Fruit fly (Drosophila melanogaster) whole organism, embryonic: Measurements from ENCODE around the gene CSN6.

Experiments
- Aef1 ChIP-seq: fragments of 200-800 bp; sonication (Bioruptor generic); IDR thresholded peaks from 3 replicates; pipeline ENCODE4 v1.3.6; 2022; ENCODE audit warnings: missing biosample characterization, missing genetic modification characterization
- Asciz ChIP-seq: fragments of 200-800 bp; sonication (Bioruptor generic); optimal IDR thresholded peaks from 2 replicates; lab custom pipeline; 2017; ENCODE audit warnings: missing biosample characterization, mild to moderate bottlenecking, missing genetic modification characterization, missing genetic modification reagents
- CG10147 ChIP-seq: fragments of 200-800 bp; sonication (Bioruptor generic); optimal IDR thresholded peaks from 2 replicates; lab custom pipeline; 2019; ENCODE audit warnings: missing biosample characterization, mild to moderate bottlenecking, missing genetic modification characterization, moderate library complexity
- CG11093 ChIP-seq: fragments of 200-800 bp; sonication (Bioruptor generic); IDR thresholded peaks from 3 replicates; pipeline ENCODE4 v1.3.6; 2022; ENCODE audit warnings: missing biosample characterization, missing genetic modification characterization
- CG12071 ChIP-seq: fragments of 200-800 bp; sonication (Bioruptor generic); optimal IDR thresholded peaks from 3 replicates; lab custom pipeline; 2018; ENCODE audit warnings: missing biosample characterization, mild to moderate bottlenecking, missing genetic modification characterization
- CG13296 ChIP-seq: fragments of 200-800 bp; sonication (Bioruptor generic); optimal IDR thresholded peaks from 3 replicates; lab custom pipeline; 2018; ENCODE audit warnings: missing biosample characterization, mild to moderate bottlenecking, missing genetic modification characterization
- CG15479 ChIP-seq: fragments of 200-800 bp; sonication (Bioruptor generic); optimal IDR thresholded peaks from 3 replicates; lab custom pipeline; 2019; ENCODE audit warnings: missing biosample characterization, mild to moderate bottlenecking, missing genetic modification characterization, moderate library complexity
- CG15514 ChIP-seq: fragments of 200-800 bp; sonication (Bioruptor generic); optimal IDR thresholded peaks from 3 replicates; lab custom pipeline; 2017; ENCODE audit warnings: missing biosample characterization, missing genetic modification characterization, mild to moderate bottlenecking, moderate library complexity, missing genetic modification reagents
- CG1647 ChIP-seq: fragments of 200-800 bp; sonication (Bioruptor generic); optimal IDR thresholded peaks from 3 replicates; lab custom pipeline; 2016; ENCODE audit warnings: missing biosample characterization, missing genetic modification characterization
- CG17802 ChIP-seq: fragments of 200-800 bp; sonication (Bioruptor generic); optimal IDR thresholded peaks from 2 replicates; lab custom pipeline; 2018; ENCODE audit warnings: missing biosample characterization, mild to moderate bottlenecking, missing genetic modification characterization, moderate library complexity
- CG2120 ChIP-seq: fragments of 200-800 bp; sonication (Bioruptor generic); optimal IDR thresholded peaks from 3 replicates; lab custom pipeline; 2016; ENCODE audit warnings: missing biosample characterization, missing genetic modification characterization
- CG32772 ChIP-seq: fragments of 200-800 bp; sonication (Bioruptor generic); IDR thresholded peaks from 2 replicates; pipeline ENCODE4 v1.3.6; 2022; ENCODE audit warnings: missing biosample characterization, missing genetic modification characterization
- CG33213 ChIP-seq: fragments of 200-800 bp; sonication (Bioruptor generic); optimal IDR thresholded peaks from 3 replicates; lab custom pipeline; 2016; ENCODE audit warnings: missing biosample characterization, missing genetic modification characterization
- CG34224 ChIP-seq: fragments of 200-800 bp; sonication (Bioruptor generic); IDR thresholded peaks from 3 replicates; pipeline ENCODE4 v1.3.6; 2022; ENCODE audit warnings: missing biosample characterization, missing genetic modification characterization; ENCODE audit not compliant: partially characterized antibody
- CG4617 ChIP-seq: fragments of 200-800 bp; sonication (Bioruptor generic); optimal IDR thresholded peaks from 3 replicates; lab custom pipeline; 2016; ENCODE audit warnings: missing biosample characterization, missing genetic modification characterization, borderline replicate concordance
- CG4730 ChIP-seq: fragments of 200-800 bp; sonication (Bioruptor generic); IDR thresholded peaks from 2 replicates; pipeline ENCODE4 v1.3.6; 2022; ENCODE audit warnings: missing biosample characterization, missing genetic modification characterization
- CG5180 ChIP-seq: fragments of 200-800 bp; sonication (Bioruptor generic); optimal IDR thresholded peaks from 3 replicates; lab custom pipeline; 2017; ENCODE audit warnings: missing biosample characterization, missing genetic modification characterization, mild to moderate bottlenecking, moderate library complexity, missing genetic modification reagents
- CG5953 ChIP-seq: fragments of 200-800 bp; sonication (Bioruptor generic); IDR thresholded peaks from 2 replicates; pipeline ENCODE4 v1.3.6; 2022; ENCODE audit warnings: missing biosample characterization, missing genetic modification characterization
- CG6272 ChIP-seq: fragments of 200-800 bp; sonication (Bioruptor generic); IDR thresholded peaks from 2 replicates; pipeline ENCODE4 v1.3.6; 2022; ENCODE audit warnings: missing biosample characterization, missing genetic modification characterization
- CG6654 ChIP-seq: fragments of 200-800 bp; sonication (Bioruptor generic); optimal IDR thresholded peaks from 2 replicates; lab custom pipeline; 2017; ENCODE audit warnings: missing biosample characterization, mild to moderate bottlenecking, missing genetic modification characterization
- CG6765 ChIP-seq: fragments of 200-800 bp; sonication (Bioruptor generic); optimal IDR thresholded peaks from 3 replicates; lab custom pipeline; 2017; ENCODE audit warnings: missing biosample characterization, mild to moderate bottlenecking, missing genetic modification characterization
- CG6854 ChIP-seq: fragments of 200-800 bp; sonication (Bioruptor generic); optimal IDR thresholded peaks from 3 replicates; lab custom pipeline; 2017; ENCODE audit warnings: missing biosample characterization, mild to moderate bottlenecking, missing genetic modification characterization
- CG7928 ChIP-seq: fragments of 200-800 bp; sonication (Bioruptor generic); optimal IDR thresholded peaks from 2 replicates; lab custom pipeline; 2017; ENCODE audit warnings: missing biosample characterization, mild to moderate bottlenecking, missing genetic modification characterization
- CG8281 ChIP-seq: fragments of 200-800 bp; sonication (Bioruptor generic); optimal IDR thresholded peaks from 2 replicates; lab custom pipeline; 2018; ENCODE audit warnings: missing biosample characterization, mild to moderate bottlenecking, missing genetic modification characterization, moderate library complexity
- CG9727 ChIP-seq: fragments of 200-800 bp; sonication (Bioruptor generic); optimal IDR thresholded peaks from 3 replicates; lab custom pipeline; 2017; ENCODE audit warnings: missing biosample characterization, mild to moderate bottlenecking, missing genetic modification characterization
- CkIIα-i1 ChIP-seq: fragments of 200-800 bp; sonication (Bioruptor generic); IDR thresholded peaks from 2 replicates; pipeline ENCODE4 v1.3.6; 2022; ENCODE audit warnings: missing biosample characterization, missing genetic modification characterization
- Dbx ChIP-seq: fragments of 200-800 bp; sonication (Bioruptor generic); IDR thresholded peaks from 3 replicates; pipeline ENCODE4 v1.3.6; 2022; ENCODE audit warnings: missing biosample characterization, missing genetic modification characterization
- Hey ChIP-seq: fragments of 200-800 bp; sonication (Bioruptor generic); optimal IDR thresholded peaks from 3 replicates; lab custom pipeline; 2018; ENCODE audit warnings: missing biosample characterization, mild to moderate bottlenecking, missing genetic modification characterization
- Mad ChIP-seq: fragments of 200-800 bp; sonication (Bioruptor generic); optimal IDR thresholded peaks from 2 replicates; lab custom pipeline; 2016; ENCODE audit warnings: missing biosample characterization, missing genetic modification characterization
- Sry-δ ChIP-seq: fragments of 200-800 bp; sonication (Bioruptor generic); optimal IDR thresholded peaks from 2 replicates; lab custom pipeline; 2016; ENCODE audit warnings: missing biosample characterization, missing genetic modification characterization
- Taf1 ChIP-seq: fragments of 200-800 bp; sonication (Bioruptor generic); IDR thresholded peaks from 2 replicates; pipeline ENCODE4 v1.3.6; 2022; ENCODE audit warnings: missing biosample characterization, missing genetic modification characterization
- ato ChIP-seq: fragments of 200-800 bp; sonication (Bioruptor generic); IDR thresholded peaks from 2 replicates; pipeline ENCODE4 v1.3.6; 2022; ENCODE audit warnings: missing biosample characterization, missing genetic modification characterization; ENCODE audit not compliant: partially characterized antibody
- bbx ChIP-seq: fragments of 200-800 bp; sonication (Bioruptor generic); IDR thresholded peaks from 2 replicates; pipeline ENCODE4 v1.3.6; 2022; ENCODE audit warnings: missing biosample characterization, missing genetic modification characterization; ENCODE audit not compliant: partially characterized antibody
- bsh ChIP-seq, 2 experiments: fragments of 200-800 bp; sonication (Bioruptor generic); optimal IDR thresholded peaks; 2 replicates each; lab custom pipeline; 2017 to 2018; ENCODE audit warnings: mild to moderate bottlenecking in 2 of 2, missing biosample characterization in 2 of 2, missing genetic modification characterization in 2 of 2, moderate library complexity in 1 of 2
- chinmo ChIP-seq: fragments of 200-800 bp; sonication (Bioruptor generic); IDR thresholded peaks from 4 replicates; pipeline ENCODE4 v1.3.6; 2022; ENCODE audit warnings: missing biosample characterization, missing genetic modification characterization; ENCODE audit not compliant: partially characterized antibody
- corto ChIP-seq: fragments of 200-800 bp; sonication (Bioruptor generic); optimal IDR thresholded peaks from 2 replicates; lab custom pipeline; 2016; ENCODE audit warnings: missing biosample characterization, mild to moderate bottlenecking, missing genetic modification characterization, moderate library complexity
- croc ChIP-seq: fragments of 200-800 bp; sonication (Bioruptor generic); conservative IDR thresholded peaks from 3 replicates; pipeline ENCODE4 v1.3.6; 2022; ENCODE audit warnings: missing biosample characterization, missing genetic modification characterization
- grau ChIP-seq: fragments of 200-800 bp; optimal IDR thresholded peaks from 3 replicates; lab custom pipeline; 2019; ENCODE audit warnings: missing biosample characterization, mild to moderate bottlenecking, missing genetic modification characterization, moderate library complexity
- inv ChIP-seq: fragments of 200-800 bp; sonication (Bioruptor generic); IDR thresholded peaks from 2 replicates; pipeline ENCODE4 v1.3.6; 2022; ENCODE audit warnings: missing biosample characterization, missing genetic modification characterization; ENCODE audit not compliant: partially characterized antibody
- lov ChIP-seq, 2 experiments: fragments of 200-800 bp in 1 of 2; fragments of >200 bp in 1 of 2; sonication (Bioruptor generic) in 1 of 2; IDR thresholded peaks in 1 of 2; optimal IDR thresholded peaks in 1 of 2; 2 replicates in 1 of 2; 3 replicates in 1 of 2; pipeline versions ENCODE4 v1.3.6 to Lab custom; 2017 to 2022; ENCODE audit warnings: missing biosample characterization in 1 of 2, missing genetic modification characterization in 1 of 2
- mirr ChIP-seq: fragments of 200-800 bp; sonication (Bioruptor generic); optimal IDR thresholded peaks from 3 replicates; lab custom pipeline; 2018; ENCODE audit warnings: missing biosample characterization, mild to moderate bottlenecking, missing genetic modification characterization
- otp ChIP-seq: fragments of 200-800 bp; sonication (Bioruptor generic); IDR thresholded peaks from 3 replicates; pipeline ENCODE4, ENCODE4 v1.3.6; 2022; ENCODE audit warnings: missing biosample characterization, missing genetic modification characterization
- pho ChIP-seq: fragments of 200-800 bp; sonication (Bioruptor generic); optimal IDR thresholded peaks from 2 replicates; lab custom pipeline; 2016; ENCODE audit warnings: missing biosample characterization, missing genetic modification characterization
- pum ChIP-seq: fragments of 200-800 bp; sonication (Bioruptor generic); optimal IDR thresholded peaks from 2 replicates; lab custom pipeline; 2016; ENCODE audit warnings: missing biosample characterization, missing genetic modification characterization
- row ChIP-seq: fragments of 200-800 bp; sonication (Bioruptor generic); IDR thresholded peaks from 3 replicates; pipeline ENCODE4 v1.3.6; 2022; ENCODE audit warnings: missing biosample characterization, missing genetic modification characterization
- slp2 ChIP-seq: fragments of 200-800 bp; sonication (Bioruptor generic); optimal IDR thresholded peaks from 2 replicates; lab custom pipeline; 2016; ENCODE audit warnings: missing biosample characterization, missing genetic modification characterization
- sna ChIP-seq: fragments of 200-800 bp; sonication (Bioruptor generic); IDR thresholded peaks from 2 replicates; pipeline ENCODE4 v1.3.6; 2022; ENCODE audit warnings: missing biosample characterization, missing genetic modification characterization; ENCODE audit not compliant: partially characterized antibody
- sr ChIP-seq: fragments of 200-800 bp; sonication (Bioruptor generic); IDR thresholded peaks from 3 replicates; pipeline ENCODE4 v1.3.6; 2022; ENCODE audit warnings: missing biosample characterization, missing genetic modification characterization
- trem ChIP-seq: fragments of 200-800 bp; optimal IDR thresholded peaks from 3 replicates; lab custom pipeline; 2019; ENCODE audit warnings: missing biosample characterization, mild to moderate bottlenecking, missing genetic modification characterization, moderate library complexity

The CSN6 gene

DNA sequence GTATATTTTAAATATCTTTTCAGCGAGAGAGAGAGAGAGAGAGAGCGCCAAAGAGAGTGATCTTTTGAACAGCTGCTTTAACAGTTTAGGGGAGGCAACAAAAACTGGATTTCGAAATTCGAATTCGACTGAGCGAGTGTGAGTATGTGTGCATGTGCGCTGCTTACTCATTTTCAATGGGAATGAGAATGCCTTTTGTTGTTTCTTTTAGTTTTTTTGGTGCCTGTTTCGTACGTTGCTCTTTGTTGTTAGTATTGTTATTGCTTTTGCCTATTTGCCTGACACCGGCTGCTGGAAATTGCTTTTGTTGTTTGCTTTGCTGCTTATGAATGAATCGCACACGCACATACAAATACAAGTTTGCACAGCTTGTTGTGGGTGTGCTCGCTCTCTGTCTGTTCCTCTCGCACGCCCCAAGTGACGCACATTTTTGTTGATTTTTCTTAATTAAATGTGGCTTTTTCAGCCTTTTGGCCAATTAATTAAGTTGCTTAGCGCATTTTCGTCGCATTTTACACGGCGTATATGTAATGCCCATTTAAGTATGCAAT lies 46.3 kb downstream of the CSN6 start (continued):
- TF ChIP-seq CG4730 (GFP tag; lab: Robert Waterston, UW), result no peak
- TF ChIP-seq CG15479 (GFP tag; lab: Kevin White, UChicago), result no peak
- peak; percentile 76 for TF ChIP-seq CG12071 (GFP tag; lab: Kevin White, UChicago)
- peak; percentile 18 for TF ChIP-seq slp2 (GFP tag; lab: Kevin White, UChicago)
- peak; percentile 59 for TF ChIP-seq CG2120
- TF ChIP-seq CG1647 (GFP tag; lab: Kevin White, UChicago), result no peak
- TF ChIP-seq CG13296, result peak; percentile 67
- no peak for TF ChIP-seq ato (GFP tag; lab: Robert Waterston, UW)
- TF ChIP-seq CG6654 (GFP tag; lab: Kevin White, UChicago), result no peak
- TF ChIP-seq pum (GFP tag; lab: Kevin White, UChicago), result no peak
- TF ChIP-seq croc (GFP tag; lab: Robert Waterston, UW), result no peak
- TF ChIP-seq trem, result no peak
- TF ChIP-seq CG11093, result no peak
- TF ChIP-seq CG15514 (GFP tag; lab: Kevin White, UChicago), result peak; percentile 60
- no peak for TF ChIP-seq CG7928
- peak; percentile 36 for TF ChIP-seq CG6854
- no peak for TF ChIP-seq CG6272 (GFP tag; lab: Robert Waterston, UW)
- no peak for TF ChIP-seq CG32772 (GFP tag; lab: Robert Waterston, UW)
- TF ChIP-seq Dbx, result 0 out of 3 replicates have a peak, but pooled peaks have one; percentile 21
- no peak for TF ChIP-seq row (GFP tag; lab: Robert Waterston, UW)
- peak; percentile 7 for TF ChIP-seq CG33213 (GFP tag; lab: Kevin White, UChicago)
- peak; percentile 37 for TF ChIP-seq grau (tag; lab: Kevin White, UChicago)
- TF ChIP-seq Taf1, result no peak
- TF ChIP-seq Asciz (GFP tag; lab: Kevin White, UChicago), result peak; percentile 76
- TF ChIP-seq bsh (GFP tag; optimal IDR thresholded peaks at IDR 0.05; lab: Kevin White, UChicago), result peak; percentile 35 to 92
- TF ChIP-seq CG4617 (GFP tag; lab: Kevin White, UChicago), result no peak
- peak; percentile 21 for TF ChIP-seq Hey
- no peak for TF ChIP-seq CG17802 (tag; lab: Kevin White, UChicago)
- peak; percentile 83 for TF ChIP-seq CG6765 (GFP tag; lab: Kevin White, UChicago)
- peak; percentile 33 for TF ChIP-seq CG5180 (GFP tag; lab: Kevin White, UChicago)
- TF ChIP-seq CkIIα-i1 (GFP tag; lab: Robert Waterston, UW), result no peak
- no peak for TF ChIP-seq Sry-δ (GFP tag; lab: Kevin White, UChicago)
- TF ChIP-seq corto (GFP tag; lab: Kevin White, UChicago), result no peak
- TF ChIP-seq otp (GFP tag; lab: Robert Waterston, UW), result no peak; the same call in 2 of the 3 replicates
- TF ChIP-seq CG5953 (GFP tag; lab: Robert Waterston, UW), result no peak
- TF ChIP-seq Aef1, result peak; percentile 66
- TF ChIP-seq sna (GFP tag; lab: Robert Waterston, UW), result no peak
- TF ChIP-seq pho, result no peak
- TF ChIP-seq mirr (GFP tag; lab: Kevin White, UChicago), result peak; percentile 81
- peak; percentile 38; the same call in 1 of the 3 replicates for TF ChIP-seq CG34224
- peak; percentile 30 for TF ChIP-seq CG10147 (GFP tag; lab: Kevin White, UChicago)
- TF ChIP-seq CG8281 (tag; lab: Kevin White, UChicago), result no peak
- TF ChIP-seq CG9727, result peak; percentile 34
- TF ChIP-seq inv (GFP tag; lab: Robert Waterston, UW), result no peak
- TF ChIP-seq lov (optimal IDR thresholded peaks at IDR 0.05; lab: Kevin White, UChicago), result no peak
- TF ChIP-seq lov (GFP tag; IDR thresholded peaks at IDR 0.05; lab: Robert Waterston, UW), result no peak
- TF ChIP-seq Mad (GFP tag; lab: Kevin White, UChicago), result no peak
- peak; percentile 10; the same call in 1 of the 2 replicates for TF ChIP-seq bbx (GFP tag; lab: Robert Waterston, UW)
- TF ChIP-seq chinmo, result peak; percentile 93; the same call in 3 of the 4 replicates
- peak; percentile 50; the same call in 2 of the 3 replicates for TF ChIP-seq sr (GFP tag; lab: Robert Waterston, UW)
